Worm (Caenorhabditis elegans) whole organism, L3 larva: ENCODE measurements around the gene C49C8.5.

Source experiments
- R02D3.7 ChIP-seq: fragments of 150-350 bp; optimal IDR thresholded peaks from 2 replicates; lab custom pipeline; 2014; ENCODE audit warnings: missing biosample characterization, missing genetic modification characterization
- ZK546.5 ChIP-seq: sonication (generic microtip); optimal IDR thresholded peaks from 2 replicates; lab custom pipeline; 2017; ENCODE audit warnings: missing biosample characterization, missing genetic modification characterization
- aly-2 ChIP-seq: fragments of 150-350 bp; optimal IDR thresholded peaks from 2 replicates; lab custom pipeline; 2014; ENCODE audit warnings: missing biosample characterization, missing genetic modification characterization
- ceh-16 ChIP-seq: sonication (generic microtip); optimal IDR thresholded peaks from 2 replicates; lab custom pipeline; 2017; ENCODE audit warnings: missing biosample characterization, missing genetic modification characterization
- egl-27 ChIP-seq: sonication (generic microtip); optimal IDR thresholded peaks from 4 replicates; lab custom pipeline; 2017; ENCODE audit warnings: missing biosample characterization, missing genetic modification reagents, missing genetic modification characterization
- egl-5 ChIP-seq: fragments of 150-350 bp; optimal IDR thresholded peaks from 2 replicates; lab custom pipeline; 2017; ENCODE audit warnings: missing biosample characterization, missing genetic modification reagents, missing genetic modification characterization, inconsistent platforms
- elt-1 ChIP-seq: fragments of 150-350 bp; optimal IDR thresholded peaks from 2 replicates; lab custom pipeline; 2014; ENCODE audit warnings: missing biosample characterization, missing genetic modification characterization
- elt-2 ChIP-seq: sonication (generic microtip); optimal IDR thresholded peaks from 2 replicates; lab custom pipeline; 2016; ENCODE audit warnings: missing genetic modification reagents, mild to moderate bottlenecking, missing genetic modification characterization, missing compliant biosample characterization
- elt-3 ChIP-seq, 3 experiments: fragments of 150-350 bp in 1 of 3; sonication (generic microtip) in 2 of 3; optimal IDR thresholded peaks; 2 replicates in 2 of 3; 4 replicates in 1 of 3; lab custom pipeline; 2014 to 2017; ENCODE audit warnings: missing biosample characterization in 3 of 3, missing genetic modification characterization in 3 of 3
- eor-1 ChIP-seq, 2 experiments: fragments of 150-350 bp; optimal IDR thresholded peaks; 2 replicates each; lab custom pipeline; 2014 to 2018; ENCODE audit warnings: missing biosample characterization in 2 of 2, missing genetic modification characterization in 2 of 2
- fkh-10 ChIP-seq: sonication (generic microtip); optimal IDR thresholded peaks from 2 replicates; lab custom pipeline; 2017; ENCODE audit warnings: missing biosample characterization, missing genetic modification reagents, missing genetic modification characterization
- fkh-2 ChIP-seq: fragments of 150-350 bp; optimal IDR thresholded peaks from 2 replicates; lab custom pipeline; 2014; ENCODE audit warnings: missing biosample characterization, missing genetic modification reagents, missing genetic modification characterization
- fos-1 ChIP-seq: fragments of 150-350 bp; optimal IDR thresholded peaks from 2 replicates; lab custom pipeline; 2014; ENCODE audit warnings: missing biosample characterization, missing genetic modification characterization
- hmg-11 ChIP-seq: sonication (generic microtip); optimal IDR thresholded peaks from 2 replicates; lab custom pipeline; 2016; ENCODE audit warnings: missing genetic modification characterization, missing compliant biosample characterization
- lin-39 ChIP-seq: fragments of 150-350 bp; optimal IDR thresholded peaks from 2 replicates; lab custom pipeline; 2018; ENCODE audit warnings: missing biosample characterization, missing genetic modification reagents, missing genetic modification characterization
- lsy-12 ChIP-seq: sonication (generic microtip); optimal IDR thresholded peaks from 2 replicates; lab custom pipeline; 2016; ENCODE audit warnings: mild to moderate bottlenecking, missing genetic modification characterization, missing compliant biosample characterization
- mdl-1 ChIP-seq: fragments of 150-350 bp; optimal IDR thresholded peaks from 2 replicates; lab custom pipeline; 2014; ENCODE audit warnings: missing biosample characterization, missing genetic modification characterization
- nfya-1 ChIP-seq: sonication (generic microtip); optimal IDR thresholded peaks from 2 replicates; lab custom pipeline; 2017; ENCODE audit warnings: missing genetic modification characterization, mild to moderate bottlenecking, missing compliant biosample characterization, antibody characterized with exemption, moderate library complexity; ENCODE audit not compliant: insufficient read depth
- nhr-11 ChIP-seq: fragments of 150-350 bp; optimal IDR thresholded peaks from 2 replicates; lab custom pipeline; 2014; ENCODE audit warnings: missing biosample characterization, missing genetic modification characterization
- nhr-12 ChIP-seq: fragments of 150-350 bp; optimal IDR thresholded peaks from 2 replicates; lab custom pipeline; 2014; ENCODE audit warnings: missing biosample characterization, missing genetic modification characterization
- nhr-23 ChIP-seq: fragments of 150-350 bp; optimal IDR thresholded peaks from 2 replicates; lab custom pipeline; 2014; ENCODE audit warnings: missing biosample characterization, missing genetic modification reagents, missing genetic modification characterization
- nhr-237 ChIP-seq: fragments of 150-350 bp; optimal IDR thresholded peaks from 2 replicates; lab custom pipeline; 2014; ENCODE audit warnings: missing biosample characterization, missing genetic modification characterization
- nhr-25 ChIP-seq: sonication (generic microtip); optimal IDR thresholded peaks from 2 replicates; lab custom pipeline; 2017; ENCODE audit warnings: missing biosample characterization, missing genetic modification characterization
- nhr-43 ChIP-seq: sonication (generic microtip); optimal IDR thresholded peaks from 2 replicates; lab custom pipeline; 2016; ENCODE audit warnings: mild to moderate bottlenecking, missing genetic modification characterization, missing compliant biosample characterization; ENCODE audit not compliant: poor library complexity, severe bottlenecking
- nhr-76 ChIP-seq: fragments of 150-350 bp; sonication (generic microtip); optimal IDR thresholded peaks from 5 replicates; lab custom pipeline; 2014; ENCODE audit warnings: missing biosample characterization, missing genetic modification characterization
- nhr-77 ChIP-seq: fragments of 150-350 bp; optimal IDR thresholded peaks from 2 replicates; lab custom pipeline; 2014; ENCODE audit warnings: missing biosample characterization, missing genetic modification characterization
- pqm-1 ChIP-seq: fragments of 150-350 bp; optimal IDR thresholded peaks from 2 replicates; lab custom pipeline; 2017; ENCODE audit warnings: missing biosample characterization, missing genetic modification characterization, inconsistent platforms
- sea-2 ChIP-seq: fragments of 150-350 bp; sonication (generic microtip); optimal IDR thresholded peaks from 4 replicates; lab custom pipeline; 2014; ENCODE audit warnings: missing biosample characterization, missing genetic modification reagents, missing genetic modification characterization
- skn-1 ChIP-seq: fragments of 150-350 bp; optimal IDR thresholded peaks from 2 replicates; lab custom pipeline; 2014; ENCODE audit warnings: missing biosample characterization, missing genetic modification characterization
- tbx-2 ChIP-seq: sonication (generic microtip); optimal IDR thresholded peaks from 2 replicates; lab custom pipeline; 2016; ENCODE audit warnings: mild to moderate bottlenecking, missing genetic modification characterization, missing compliant biosample characterization
- unc-39 ChIP-seq: sonication (generic microtip); optimal IDR thresholded peaks from 4 replicates; lab custom pipeline; 2017; ENCODE audit warnings: missing biosample characterization, missing genetic modification characterization
- zag-1 ChIP-seq: fragments of 150-350 bp; optimal IDR thresholded peaks from 2 replicates; lab custom pipeline; 2014; ENCODE audit warnings: missing biosample characterization, missing genetic modification characterization
- ztf-11 ChIP-seq: fragments of 150-350 bp; optimal IDR thresholded peaks from 2 replicates; lab custom pipeline; 2014; ENCODE audit warnings: missing biosample characterization, missing genetic modification characterization

C49C8.5 gene

ce11 chrIV:8687605-8688191 is 34.2 kb upstream of the C49C8.5 start, which contains the start of gene snrp-3 (continued):
- peak; percentile 39 for TF ChIP-seq nhr-77 (tag; lab: Kevin White, UChicago)
- TF ChIP-seq mdl-1 (tag; lab: Kevin White, UChicago): peak; percentile 8
- TF ChIP-seq ZK546.5 (tag; lab: Kevin White, UChicago): no peak
- peak; percentile 49 for TF ChIP-seq tbx-2 (tag; lab: Kevin White, UChicago)
- TF ChIP-seq zag-1 (tag; lab: Kevin White, UChicago): no peak
- TF ChIP-seq nhr-237 (tag; lab: Kevin White, UChicago): no peak
- peak; percentile 84 for TF ChIP-seq nfya-1 (tag; lab: Kevin White, UChicago)
- no peak for TF ChIP-seq unc-39

DNA sequence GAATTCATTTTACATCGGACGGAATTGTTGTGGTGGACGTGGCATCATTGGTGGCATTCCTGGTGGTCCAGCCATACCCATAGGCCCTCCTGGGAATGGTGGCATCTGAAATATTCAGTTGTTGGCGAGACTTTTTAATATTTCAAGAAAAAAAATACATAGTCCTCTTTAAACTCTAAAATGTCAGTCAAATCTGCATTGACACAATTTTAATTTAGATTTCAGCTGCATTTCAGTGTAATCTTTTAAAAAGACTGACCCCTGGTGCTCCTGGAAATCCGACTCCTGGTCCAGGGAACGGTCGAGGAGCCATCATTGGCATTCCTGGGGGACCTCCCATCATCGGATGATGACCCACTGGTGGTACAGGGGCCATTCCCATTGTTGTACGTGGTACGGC is 33.5 kb upstream of the C49C8.5 start:
- no peak for TF ChIP-seq nhr-43 (tag; lab: Kevin White, UChicago)

ce11 chrIV:8686510-8686909 is 33.0 kb upstream of the C49C8.5 start, which contains the start of gene pole-2:
pole-2 (minus strand) TSS chrIV:8686610.
- TF ChIP-seq nhr-237 (tag; lab: Kevin White, UChicago) (no peak), sea-2 (GFP tag; lab: Kevin White, UChicago) (no peak), lin-39 (no peak), R02D3.7 (tag; lab: Kevin White, UChicago) (no peak), nhr-25 (tag; lab: Kevin White, UChicago) (no peak), egl-5 (no peak)
- TF ChIP-seq, all 47 proteins: peak for 0

DNA sequence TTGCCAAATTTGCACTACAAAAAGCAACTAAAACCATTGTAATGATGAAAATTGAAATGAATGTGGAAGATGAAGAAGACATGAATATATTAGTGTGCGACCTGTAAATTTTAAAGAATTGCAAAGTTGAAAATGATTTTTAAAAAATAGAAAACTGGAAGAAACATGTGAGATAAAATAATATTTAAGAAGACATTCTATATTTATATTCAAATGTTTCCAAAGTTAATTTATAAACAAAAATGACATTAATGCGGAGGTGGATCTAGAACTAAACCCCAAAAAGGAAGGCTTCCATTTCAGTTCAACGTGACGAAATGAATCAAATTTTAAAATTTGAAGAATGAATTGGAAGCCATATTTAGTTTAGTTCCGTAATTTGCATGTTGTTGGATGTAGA is 25.8 kb upstream of the C49C8.5 start, which contains the start of gene nlp-60:
nlp-60 (minus strand) TSS at position 101 of the 400 bp plus-strand sequence.
- TF ChIP-seq fkh-10 (GFP tag; lab: Kevin White, UChicago): no peak
- TF ChIP-seq egl-27 (tag; lab: Kevin White, UChicago): no peak
- no peak for TF ChIP-seq nhr-12 (tag; lab: Kevin White, UChicago)
- no peak for TF ChIP-seq aly-2 (tag; lab: Kevin White, UChicago)
- no peak for TF ChIP-seq pqm-1
- no peak for TF ChIP-seq ceh-16 (tag; lab: Kevin White, UChicago)
- TF ChIP-seq hmg-11 (tag; lab: Kevin White, UChicago): no peak
- TF ChIP-seq nfya-1 (tag; lab: Kevin White, UChicago): no peak
- no peak for TF ChIP-seq ZK546.5 (tag; lab: Kevin White, UChicago)
- TF ChIP-seq elt-1: no peak
- TF ChIP-seq fkh-2 (tag; lab: Kevin White, UChicago): no peak
- no peak for TF ChIP-seq egl-5
- no peak for TF ChIP-seq skn-1 (tag; lab: Kevin White, UChicago)
- TF ChIP-seq nhr-11 (tag; lab: Kevin White, UChicago): no peak
- TF ChIP-seq, all 47 proteins: peak for 0

DNA sequence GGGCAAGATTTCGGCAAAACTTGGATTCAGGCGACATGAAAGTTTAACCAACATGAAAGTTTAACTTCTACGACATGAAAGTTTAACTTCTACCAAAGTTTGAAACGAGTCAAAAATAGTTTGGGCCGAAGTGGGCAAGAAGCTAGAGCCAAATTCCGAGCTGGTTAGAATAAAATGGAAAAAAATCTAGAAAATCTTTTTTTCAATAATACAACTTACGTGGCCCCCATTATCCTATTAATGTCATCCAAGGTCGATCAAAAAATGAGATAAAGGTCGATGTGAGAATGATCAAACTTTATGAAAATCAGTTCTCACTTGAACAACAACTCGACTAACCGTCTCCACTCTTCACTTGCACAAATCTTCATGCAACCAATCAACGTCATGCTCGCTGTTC is 23.8 kb upstream of the C49C8.5 start, which contains the start of gene F08B4.8:
F08B4.8 (plus strand) TSS at position 301 of the 400 bp plus-strand sequence.
- TF ChIP-seq elt-3 (tag; optimal IDR thresholded peaks at IDR 0.05; lab: Kevin White, UChicago): no peak
- no peak for TF ChIP-seq ztf-11 (tag; lab: Kevin White, UChicago)
- TF ChIP-seq fos-1 (tag; lab: Kevin White, UChicago): no peak
- no peak for TF ChIP-seq nhr-43 (tag; lab: Kevin White, UChicago)
- no peak for TF ChIP-seq sea-2 (GFP tag; lab: Kevin White, UChicago)
- TF ChIP-seq lsy-12 (tag; lab: Kevin White, UChicago): no peak
- no peak for TF ChIP-seq R02D3.7 (tag; lab: Kevin White, UChicago)
- TF ChIP-seq ZK546.5 (tag; lab: Kevin White, UChicago): no peak
- no peak for TF ChIP-seq elt-2
- TF ChIP-seq nhr-76 (tag; lab: Kevin White, UChicago): no peak
- TF ChIP-seq nhr-23 (tag; lab: Kevin White, UChicago): no peak
- no peak for TF ChIP-seq skn-1 (tag; lab: Kevin White, UChicago)
- TF ChIP-seq nhr-77 (tag; lab: Kevin White, UChicago): no peak
- no peak for TF ChIP-seq nhr-11 (tag; lab: Kevin White, UChicago)
- no peak for TF ChIP-seq zag-1 (tag; lab: Kevin White, UChicago)
- TF ChIP-seq eor-1 (tag; optimal IDR thresholded peaks at IDR 0.05; lab: Kevin White, UChicago): no peak
- no peak for TF ChIP-seq nhr-237 (tag; lab: Kevin White, UChicago)
- TF ChIP-seq ceh-16 (tag; lab: Kevin White, UChicago): no peak
